Worm (Caenorhabditis elegans) whole organism, L2 larva: ENCODE results near the gene T05A7.11.

ENCODE experiments used
- ama-1 ChIP-seq: fragments of 150-350 bp; optimal IDR thresholded peaks from 2 replicates; lab custom pipeline; 2018; ENCODE audit warnings: inconsistent platforms
- blmp-1 ChIP-seq: sonication (generic microtip); optimal IDR thresholded peaks from 2 replicates; lab custom pipeline; 2017; ENCODE audit warnings: missing genetic modification characterization, mild to moderate bottlenecking, missing compliant biosample characterization, antibody characterized with exemption, moderate library complexity; ENCODE audit not compliant: insufficient read depth
- lin-39 ChIP-seq: fragments of 150-350 bp; optimal IDR thresholded peaks from 2 replicates; lab custom pipeline; 2014; ENCODE audit warnings: missing biosample characterization, missing genetic modification reagents, missing genetic modification characterization
- nhr-11 ChIP-seq: fragments of 150-350 bp; optimal IDR thresholded peaks from 2 replicates; lab custom pipeline; 2014; ENCODE audit warnings: missing biosample characterization, missing genetic modification characterization
- nhr-25 ChIP-seq: fragments of 150-350 bp; sonication (generic microtip); optimal IDR thresholded peaks from 3 replicates; lab custom pipeline; 2014; ENCODE audit warnings: missing biosample characterization, missing genetic modification characterization
- skn-1 ChIP-seq: sonication (generic microtip); optimal IDR thresholded peaks from 2 replicates; lab custom pipeline; 2017; ENCODE audit warnings: missing biosample characterization, missing genetic modification characterization
- unc-39 ChIP-seq: fragments of 150-350 bp; optimal IDR thresholded peaks from 2 replicates; lab custom pipeline; 2014; ENCODE audit warnings: missing biosample characterization, missing genetic modification characterization
- unc-62 ChIP-seq: fragments of 150-350 bp; optimal IDR thresholded peaks from 2 replicates; lab custom pipeline; 2014; ENCODE audit warnings: missing biosample characterization, missing genetic modification reagents, missing genetic modification characterization
- zag-1 ChIP-seq: fragments of 150-350 bp; optimal IDR thresholded peaks from 2 replicates; lab custom pipeline; 2014; ENCODE audit warnings: missing biosample characterization, missing genetic modification characterization
- ztf-11 ChIP-seq: sonication (generic microtip); optimal IDR thresholded peaks from 2 replicates; lab custom pipeline; 2017; ENCODE audit warnings: missing biosample characterization, missing genetic modification characterization

DNA sequence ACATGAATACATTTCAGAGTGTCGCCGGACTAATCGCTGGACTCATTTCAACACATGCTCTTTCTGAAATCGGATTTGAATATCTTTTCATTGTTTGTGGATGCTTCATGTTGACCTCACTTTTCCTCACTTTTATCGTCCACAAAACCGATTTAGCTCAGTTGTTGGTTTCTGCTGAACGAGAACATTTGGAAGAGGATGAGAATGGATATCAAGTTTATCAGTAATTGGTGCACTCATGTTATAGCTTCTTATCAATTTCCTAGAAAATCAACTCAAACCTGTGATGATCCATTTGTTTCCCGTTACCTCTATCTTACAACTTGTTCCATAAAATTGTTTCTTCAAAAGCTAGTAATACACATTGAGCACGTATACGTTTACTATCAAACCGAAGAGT, 30.8 kb upstream of the T05A7.11 start:
- no peak for TF ChIP-seq nhr-25 (tag; lab: Kevin White, UChicago)
- no peak for TF ChIP-seq lin-39 (tag; lab: Kevin White, UChicago)
- no peak for TF ChIP-seq nhr-11 (tag; lab: Kevin White, UChicago)
- no peak for TF ChIP-seq ama-1 (lab: Kevin White, UChicago)
- no peak for TF ChIP-seq unc-39 (tag; lab: Kevin White, UChicago)
- TF ChIP-seq ztf-11 (tag; lab: Kevin White, UChicago), result no peak
- TF ChIP-seq unc-62 (GFP tag; lab: Kevin White, UChicago), result no peak
- TF ChIP-seq skn-1, result no peak
- TF ChIP-seq blmp-1 (tag; lab: Kevin White, UChicago), result no peak
- TF ChIP-seq zag-1, result no peak
